Fruit fly (Drosophila melanogaster) whole organism, embryonic: ENCODE results near the gene bsk.

ENCODE experiments used
- Abd-B ChIP-seq: fragments of 200-800 bp; sonication (Bioruptor generic); optimal IDR thresholded peaks from 2 replicates; lab custom pipeline; 2018; ENCODE audit warnings: missing biosample characterization, mild to moderate bottlenecking, missing genetic modification characterization, moderate library complexity
- Ada2b ChIP-seq: fragments of 200-800 bp; sonication (Bioruptor generic); IDR thresholded peaks from 2 replicates; pipeline ENCODE4 v1.3.6; 2022; ENCODE audit warnings: missing biosample characterization, missing genetic modification characterization
- Atf-2 ChIP-seq: fragments of 200-800 bp; sonication (Bioruptor generic); optimal IDR thresholded peaks from 2 replicates; lab custom pipeline; 2016; ENCODE audit warnings: missing biosample characterization, missing genetic modification characterization
- CG10366 ChIP-seq: fragments of 200-800 bp; sonication (Bioruptor generic); IDR thresholded peaks from 2 replicates; pipeline ENCODE4 v1.3.6; 2022; ENCODE audit warnings: missing biosample characterization, missing genetic modification characterization
- CG10543 ChIP-seq: fragments of 200-800 bp; sonication (Bioruptor generic); optimal IDR thresholded peaks from 3 replicates; lab custom pipeline; 2017; ENCODE audit warnings: missing biosample characterization, mild to moderate bottlenecking, missing genetic modification characterization, moderate library complexity
- CG11085 ChIP-seq: fragments of 200-800 bp; sonication (Bioruptor generic); IDR thresholded peaks from 2 replicates; pipeline ENCODE4 v1.3.6; 2022; ENCODE audit warnings: missing biosample characterization, missing genetic modification characterization
- CG11093 ChIP-seq: fragments of 200-800 bp; sonication (Bioruptor generic); IDR thresholded peaks from 3 replicates; pipeline ENCODE4 v1.3.6; 2022; ENCODE audit warnings: missing biosample characterization, missing genetic modification characterization
- CG14667 ChIP-seq: fragments of 200-800 bp; sonication (Bioruptor generic); IDR thresholded peaks from 2 replicates; pipeline ENCODE4 v1.3.6; 2022; ENCODE audit warnings: missing biosample characterization, missing genetic modification characterization
- CG14965 ChIP-seq: fragments of 200-800 bp; sonication (Bioruptor generic); optimal IDR thresholded peaks from 2 replicates; lab custom pipeline; 2016; ENCODE audit warnings: missing biosample characterization, missing genetic modification characterization, borderline replicate concordance
- CG1529 ChIP-seq: fragments of 200-800 bp; sonication (Bioruptor generic); optimal IDR thresholded peaks from 3 replicates; lab custom pipeline; 2018; ENCODE audit warnings: missing biosample characterization, missing genetic modification characterization
- CG1602 ChIP-seq: fragments of 200-800 bp; sonication (Bioruptor generic); optimal IDR thresholded peaks from 3 replicates; lab custom pipeline; 2016; ENCODE audit warnings: missing biosample characterization, missing genetic modification characterization
- CG18011 ChIP-seq: fragments of 200-800 bp; sonication (Bioruptor generic); optimal IDR thresholded peaks from 2 replicates; lab custom pipeline; 2017; ENCODE audit warnings: missing biosample characterization, missing genetic modification characterization, mild to moderate bottlenecking, moderate library complexity, missing genotype
- CG30431 ChIP-seq: fragments of 200-800 bp; sonication (Bioruptor generic); optimal IDR thresholded peaks from 2 replicates; lab custom pipeline; 2017; ENCODE audit warnings: missing biosample characterization, missing genetic modification characterization
- CG3065 ChIP-seq: fragments of 200-800 bp; sonication (Bioruptor generic); optimal IDR thresholded peaks from 2 replicates; lab custom pipeline; 2016; ENCODE audit warnings: missing biosample characterization, missing genetic modification characterization
- CG31365 ChIP-seq: fragments of 200-800 bp; sonication (Bioruptor generic); optimal IDR thresholded peaks from 2 replicates; lab custom pipeline; 2018; ENCODE audit warnings: missing biosample characterization, mild to moderate bottlenecking, missing genetic modification characterization
- CG3163 ChIP-seq: fragments of 200-800 bp; sonication (Bioruptor generic); optimal IDR thresholded peaks from 3 replicates; lab custom pipeline; 2016; ENCODE audit warnings: missing biosample characterization, missing genetic modification characterization
- CG3281 ChIP-seq: fragments of 200-800 bp; sonication (Bioruptor generic); optimal IDR thresholded peaks from 3 replicates; lab custom pipeline; 2017; ENCODE audit warnings: missing biosample characterization, mild to moderate bottlenecking, missing genetic modification characterization
- CG3407 ChIP-seq: fragments of 200-800 bp; sonication (Bioruptor generic); optimal IDR thresholded peaks from 2 replicates; lab custom pipeline; 2018; ENCODE audit warnings: missing biosample characterization, mild to moderate bottlenecking, missing genetic modification characterization
- CG4282 ChIP-seq: fragments of 200-800 bp; sonication (Bioruptor generic); optimal IDR thresholded peaks from 2 replicates; lab custom pipeline; 2016; ENCODE audit warnings: missing biosample characterization, missing genetic modification characterization
- CG4328 ChIP-seq: fragments of 200-800 bp; sonication (Bioruptor generic); optimal IDR thresholded peaks from 3 replicates; lab custom pipeline; 2017; ENCODE audit warnings: missing biosample characterization, missing genetic modification reagents, missing genetic modification characterization
- CG4360 ChIP-seq: fragments of 200-800 bp; sonication (Bioruptor generic); IDR thresholded peaks from 2 replicates; pipeline ENCODE4 v1.3.6; 2022; ENCODE audit warnings: missing biosample characterization, missing genetic modification characterization
- CG43689 ChIP-seq: fragments of 200-800 bp; sonication (Bioruptor generic); IDR thresholded peaks from 2 replicates; pipeline ENCODE4 v1.3.6; 2022; ENCODE audit warnings: missing biosample characterization, missing genetic modification characterization
- CG6254 ChIP-seq: fragments of 200-800 bp; sonication (Bioruptor generic); optimal IDR thresholded peaks from 3 replicates; lab custom pipeline; 2017; ENCODE audit warnings: mild to moderate bottlenecking, missing biosample characterization, missing genetic modification reagents, missing genetic modification characterization
- CG6683 ChIP-seq: fragments of 200-800 bp; sonication (Bioruptor generic); optimal IDR thresholded peaks from 2 replicates; lab custom pipeline; 2017; ENCODE audit warnings: missing biosample characterization, mild to moderate bottlenecking, missing genetic modification characterization, missing genetic modification reagents
- CG6854 ChIP-seq: fragments of 200-800 bp; sonication (Bioruptor generic); optimal IDR thresholded peaks from 3 replicates; lab custom pipeline; 2017; ENCODE audit warnings: missing biosample characterization, mild to moderate bottlenecking, missing genetic modification characterization
- CG7372 ChIP-seq: fragments of 200-800 bp; sonication (Bioruptor generic); IDR thresholded peaks from 2 replicates; pipeline ENCODE4 v1.3.6; 2022; ENCODE audit warnings: missing biosample characterization, missing genetic modification characterization
- CHES-1-like ChIP-seq: fragments of 200-800 bp; sonication (Bioruptor generic); optimal IDR thresholded peaks from 2 replicates; lab custom pipeline; 2016; ENCODE audit warnings: missing biosample characterization, missing genetic modification characterization
- CrebB ChIP-seq: fragments of 200-800 bp; sonication (Bioruptor generic); optimal IDR thresholded peaks from 3 replicates; lab custom pipeline; 2018; ENCODE audit warnings: missing biosample characterization, mild to moderate bottlenecking, missing genetic modification characterization
- D19B ChIP-seq: fragments of 200-800 bp; sonication (Bioruptor generic); optimal IDR thresholded peaks from 2 replicates; lab custom pipeline; 2017; ENCODE audit warnings: missing biosample characterization, mild to moderate bottlenecking, missing genetic modification characterization
- Hand ChIP-seq: fragments of 200-800 bp; sonication (Bioruptor generic); optimal IDR thresholded peaks from 2 replicates; lab custom pipeline; 2017; ENCODE audit warnings: mild to moderate bottlenecking, missing biosample characterization, missing genetic modification reagents, missing genetic modification characterization
- HmgD ChIP-seq: fragments of 200-800 bp; sonication (Bioruptor generic); optimal IDR thresholded peaks from 3 replicates; lab custom pipeline; 2016; ENCODE audit warnings: missing biosample characterization, missing genetic modification characterization
- Kr ChIP-seq: fragments of 200-800 bp; sonication (Bioruptor generic); optimal IDR thresholded peaks from 2 replicates; lab custom pipeline; 2017; ENCODE audit warnings: missing biosample characterization, mild to moderate bottlenecking, missing genetic modification characterization
- Mad ChIP-seq: fragments of 200-800 bp; sonication (Bioruptor generic); optimal IDR thresholded peaks from 2 replicates; lab custom pipeline; 2016; ENCODE audit warnings: missing biosample characterization, missing genetic modification characterization
- Ravus ChIP-seq: fragments of 200-800 bp; sonication (Bioruptor generic); IDR thresholded peaks from 2 replicates; pipeline ENCODE4 v1.3.6; 2022; ENCODE audit warnings: missing biosample characterization, missing genetic modification characterization
- Rfx ChIP-seq: fragments of 200-800 bp; sonication (Bioruptor generic); IDR thresholded peaks from 2 replicates; pipeline ENCODE4 v1.3.6; 2022; ENCODE audit warnings: missing biosample characterization, missing genetic modification characterization
- Spps ChIP-seq: fragments of 200-800 bp; sonication (Bioruptor generic); optimal IDR thresholded peaks from 2 replicates; lab custom pipeline; 2018; ENCODE audit warnings: missing biosample characterization, mild to moderate bottlenecking, missing genetic modification characterization
- Sry-β ChIP-seq: fragments of 200-800 bp; sonication (Bioruptor generic); optimal IDR thresholded peaks from 2 replicates; lab custom pipeline; 2018; ENCODE audit warnings: missing biosample characterization, mild to moderate bottlenecking, missing genetic modification characterization, moderate library complexity
- Sry-δ ChIP-seq: fragments of 200-800 bp; sonication (Bioruptor generic); optimal IDR thresholded peaks from 2 replicates; lab custom pipeline; 2016; ENCODE audit warnings: missing biosample characterization, missing genetic modification characterization
- Tbp ChIP-seq: fragments of >200 bp; optimal IDR thresholded peaks from 2 replicates; lab custom pipeline; 2018; ENCODE audit warnings: missing biosample characterization, missing genetic modification characterization
- ab ChIP-seq: fragments of 200-800 bp; sonication (Bioruptor generic); optimal IDR thresholded peaks from 2 replicates; lab custom pipeline; 2016; ENCODE audit warnings: missing biosample characterization, missing genetic modification characterization
- amos ChIP-seq: fragments of 200-800 bp; sonication (Bioruptor generic); IDR thresholded peaks from 2 replicates; pipeline ENCODE4 v1.3.6; 2022; ENCODE audit warnings: missing biosample characterization, missing genetic modification characterization; ENCODE audit not compliant: partially characterized antibody
- ash1 ChIP-seq: fragments of 200-800 bp; sonication (Bioruptor generic); optimal IDR thresholded peaks from 2 replicates; lab custom pipeline; 2018; ENCODE audit warnings: missing biosample characterization, mild to moderate bottlenecking, missing genetic modification characterization
- bcd ChIP-seq: fragments of 200-800 bp; sonication (Bioruptor generic); optimal IDR thresholded peaks from 2 replicates; lab custom pipeline; 2017; ENCODE audit warnings: missing biosample characterization, mild to moderate bottlenecking, missing genetic modification characterization
- crol ChIP-seq: fragments of 200-800 bp; sonication (Bioruptor generic); IDR thresholded peaks from 2 replicates; pipeline ENCODE4 v1.3.6; 2022; ENCODE audit warnings: missing biosample characterization, missing genetic modification characterization
- emc ChIP-seq: fragments of 200-800 bp; sonication (Bioruptor generic); optimal IDR thresholded peaks from 2 replicates; lab custom pipeline; 2016; ENCODE audit warnings: missing biosample characterization, missing genetic modification characterization
- h ChIP-seq: fragments of >200 bp; optimal IDR thresholded peaks from 2 replicates; lab custom pipeline; 2017
- ham ChIP-seq: fragments of 200-800 bp; sonication (Bioruptor generic); IDR thresholded peaks from 2 replicates; pipeline ENCODE4 v1.3.6; 2022; ENCODE audit warnings: missing biosample characterization, missing genetic modification characterization
- lbe ChIP-seq: fragments of 200-800 bp; sonication (Bioruptor generic); optimal IDR thresholded peaks from 2 replicates; lab custom pipeline; 2016; ENCODE audit warnings: missing biosample characterization, mild to moderate bottlenecking, missing genetic modification characterization
- sim ChIP-seq: fragments of 200-800 bp; sonication (Bioruptor generic); IDR thresholded peaks from 2 replicates; pipeline ENCODE4 v1.3.6; 2022; ENCODE audit warnings: missing biosample characterization, missing genetic modification characterization
- tll ChIP-seq, 2 experiments: fragments of 200-800 bp in 1 of 2; fragments of >200 bp in 1 of 2; sonication (Bioruptor generic) in 1 of 2; optimal IDR thresholded peaks; 2 replicates each; lab custom pipeline; 2017 to 2019; ENCODE audit warnings: missing biosample characterization in 2 of 2, missing genetic modification characterization in 2 of 2, mild to moderate bottlenecking in 1 of 2, moderate library complexity in 1 of 2
- unc-4 ChIP-seq: fragments of 200-800 bp; sonication (Bioruptor generic); IDR thresholded peaks from 2 replicates; pipeline ENCODE4 v1.3.6; 2022; ENCODE audit warnings: missing biosample characterization, missing genetic modification characterization; ENCODE audit not compliant: partially characterized antibody

The bsk gene

dm6 chr2L:10200847-10201246, 49.5 kb downstream of the bsk start, which contains the start of the genes Ripalpha and RpL7 (continued):
- TF ChIP-seq bcd (GFP tag; lab: Kevin White, UChicago) (peak; percentile 100), CG3281 (GFP tag; lab: Kevin White, UChicago) (peak; percentile 98), CG10366 (GFP tag; lab: Robert Waterston, UW) (peak; percentile 96), crol (GFP tag; lab: Robert Waterston, UW) (no peak; the same call in 1 of the 2 replicates), CG4282 (GFP tag; lab: Kevin White, UChicago) (peak; percentile 97), ab (GFP tag; lab: Kevin White, UChicago) (peak; percentile 92), CrebB (tag; lab: Kevin White, UChicago) (peak; percentile 98), h (no peak), unc-4 (peak; percentile 90), CG4360 (peak; percentile 74), Hand (peak; percentile 93), D19B (peak; percentile 91), Sry-δ (GFP tag; lab: Kevin White, UChicago) (peak; percentile 99), Kr (GFP tag; lab: Kevin White, UChicago) (peak; percentile 95), ham (peak; percentile 96), emc (GFP tag; lab: Kevin White, UChicago) (peak; percentile 98), Ravus (GFP tag; lab: Robert Waterston, UW) (peak; percentile 82), Tbp (GFP tag; lab: Kevin White, UChicago) (no peak), Spps (tag; lab: Kevin White, UChicago) (peak; percentile 90), Ada2b (GFP tag; lab: Robert Waterston, UW) (peak; percentile 86), CG6683 (peak; percentile 98), CG3065 (peak; percentile 97), CG31365 (tag; lab: Kevin White, UChicago) (peak; percentile 89), lbe (GFP tag; lab: Kevin White, UChicago) (peak; percentile 91), CG1529 (peak; percentile 95), Atf-2 (GFP tag; lab: Kevin White, UChicago) (peak; percentile 95), Mad (GFP tag; lab: Kevin White, UChicago) (peak; percentile 99), HmgD (peak; percentile 99), amos (peak; percentile 98), CG10543 (GFP tag; lab: Kevin White, UChicago) (peak; percentile 99), Rfx (peak; percentile 99), CG43689 (GFP tag; lab: Robert Waterston, UW) (no peak; the same call in 1 of the 2 replicates), sim (peak; percentile 89), CG30431 (GFP tag; lab: Kevin White, UChicago) (peak; percentile 97), CG11085 (peak; percentile 98), CG3163 (GFP tag; lab: Kevin White, UChicago) (peak; percentile 92), CG6254 (GFP tag; lab: Kevin White, UChicago) (peak; percentile 90), CG1602 (GFP tag; lab: Kevin White, UChicago) (peak; percentile 92), CG14965 (peak; percentile 92), ash1 (GFP tag; lab: Kevin White, UChicago) (peak; percentile 100), CG14667 (peak; percentile 88), CG11093 (GFP tag; lab: Robert Waterston, UW) (peak; percentile 72), Abd-B (peak; percentile 68), CG18011 (GFP tag; lab: Kevin White, UChicago) (peak; percentile 92), CG4328 (GFP tag; lab: Kevin White, UChicago) (peak; percentile 99), CG3407 (GFP tag; lab: Kevin White, UChicago) (peak; percentile 98), tll (GFP tag; optimal IDR thresholded peaks at IDR 0.05; lab: Kevin White, UChicago) (peak in 1 of 2 experiments; percentile 72), CG6854 (GFP tag; lab: Kevin White, UChicago) (peak; percentile 92), CHES-1-like (GFP tag; lab: Kevin White, UChicago) (peak; percentile 99), Sry-β (peak; percentile 76), CG7372 (peak; percentile 93)
